Worm (Caenorhabditis elegans): ENCODE data around the gene Y43F8B.18.

DNA sequence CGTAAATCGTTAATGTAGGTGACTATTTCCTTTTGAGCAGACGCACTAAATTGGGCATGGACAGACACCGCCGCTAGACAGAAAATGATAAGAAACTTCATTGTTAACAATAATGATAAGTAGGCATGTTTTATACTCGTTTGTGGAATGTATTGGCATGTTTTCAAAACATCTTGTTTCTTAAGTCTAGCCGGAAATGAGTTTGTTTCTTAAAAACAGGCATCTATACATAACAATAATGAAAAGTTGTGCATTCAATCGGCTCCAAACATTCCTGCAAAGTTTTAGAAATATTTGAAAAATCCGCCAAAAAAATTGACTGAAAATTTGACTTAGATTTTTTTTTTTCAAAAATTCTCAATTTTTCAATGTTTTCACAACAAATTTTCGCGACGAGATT, 9.8 kb downstream of the Y43F8B.18 start, which contains the start of gene scl-21:
- TF ChIP-seq unc-62 (GFP tag; optimal IDR thresholded peaks at IDR 0.05) (no peak), lin-35 (GFP tag; optimal IDR thresholded peaks at IDR 0.05) (no peak), pbrm-1 (GFP tag; IDR thresholded peaks at IDR 0.05) (no peak), pha-4 (tag; optimal IDR thresholded peaks at IDR 0.05) (no peak), somi-1 (GFP tag; optimal IDR thresholded peaks at IDR 0.05) (no peak), nfya-1 (tag; optimal IDR thresholded peaks at IDR 0.05; ENCODE audit: borderline replicate concordance, insufficient read depth) (no peak)

All from whole organism, young adult.